Worm (Caenorhabditis elegans) whole organism, young adult: ENCODE results near the gene set-1.

Source experiments
- F10E7.11 ChIP-seq: sonication (generic microtip); optimal IDR thresholded peaks from 2 replicates; lab custom pipeline; 2017; ENCODE audit warnings: mild to moderate bottlenecking, missing genetic modification characterization, moderate library complexity, missing compliant biosample characterization
- F37B4.10 ChIP-seq: fragments of 200-800 bp; sonication (Bioruptor generic); IDR thresholded peaks from 2 replicates; pipeline ENCODE4 v1.3.6; 2022; ENCODE audit warnings: missing genetic modification characterization, missing compliant biosample characterization
- F39B2.1 ChIP-seq: fragments of 200-800 bp; sonication (Bioruptor generic); IDR thresholded peaks from 2 replicates; pipeline ENCODE4 v1.3.6; 2022; ENCODE audit warnings: missing genetic modification reagents, missing genetic modification characterization, missing compliant biosample characterization
- F52B5.7 ChIP-seq: sonication (generic microtip); optimal IDR thresholded peaks from 2 replicates; lab custom pipeline; 2016; ENCODE audit warnings: mild to moderate bottlenecking, missing genetic modification characterization, missing compliant biosample characterization
- K11D2.4 ChIP-seq: fragments of 200-800 bp; sonication (Bioruptor generic); IDR thresholded peaks from 2 replicates; pipeline ENCODE4 v1.3.6; 2022; ENCODE audit warnings: missing genetic modification reagents, missing genetic modification characterization, missing compliant biosample characterization
- K12H6.12 ChIP-seq: fragments of 200-800 bp; sonication (Bioruptor generic); optimal IDR thresholded peaks from 2 replicates; lab custom pipeline; 2018; ENCODE audit warnings: mild to moderate bottlenecking, missing genetic modification characterization, missing compliant biosample characterization
- T07F8.4 ChIP-seq: sonication (generic microtip); optimal IDR thresholded peaks from 2 replicates; lab custom pipeline; 2016; ENCODE audit warnings: mild to moderate bottlenecking, missing genetic modification characterization, moderate library complexity, missing compliant biosample characterization
- Y53G8AR.9 ChIP-seq: fragments of 200-800 bp; sonication (Bioruptor generic); conservative IDR thresholded peaks from 2 replicates; pipeline ENCODE4 v1.3.6; 2022; ENCODE audit warnings: missing genetic modification reagents, missing genetic modification characterization, missing compliant biosample characterization
- akir-1 ChIP-seq: fragments of 200-800 bp; sonication (Bioruptor generic); optimal IDR thresholded peaks from 2 replicates; lab custom pipeline; 2018; ENCODE audit warnings: mild to moderate bottlenecking, missing genetic modification characterization, moderate library complexity, missing compliant biosample characterization
- aptf-2 ChIP-seq: fragments of 200-800 bp; sonication (Bioruptor generic); conservative IDR thresholded peaks from 2 replicates; pipeline ENCODE4 v1.3.6; 2022; ENCODE audit warnings: missing genetic modification reagents, missing genetic modification characterization, missing compliant biosample characterization
- athp-1 ChIP-seq: sonication (generic microtip); optimal IDR thresholded peaks from 2 replicates; lab custom pipeline; 2017; ENCODE audit warnings: mild to moderate bottlenecking, missing genetic modification characterization, missing compliant biosample characterization
- attf-5 ChIP-seq: fragments of 200-800 bp; sonication (Bioruptor generic); optimal IDR thresholded peaks from 2 replicates; lab custom pipeline; 2018; ENCODE audit warnings: mild to moderate bottlenecking, missing genetic modification characterization, missing compliant biosample characterization
- bed-1 ChIP-seq: fragments of 200-800 bp; sonication (Bioruptor generic); IDR thresholded peaks from 2 replicates; pipeline ENCODE4 v1.3.6; 2022; ENCODE audit warnings: missing genetic modification reagents, missing genetic modification characterization, missing compliant biosample characterization
- bed-2 ChIP-seq: fragments of 200-800 bp; sonication (Bioruptor generic); IDR thresholded peaks from 2 replicates; pipeline ENCODE4 v1.3.6; 2022; ENCODE audit warnings: missing genetic modification reagents, missing genetic modification characterization, missing compliant biosample characterization
- cebp-1 ChIP-seq, 2 experiments: fragments of 200-800 bp in 1 of 2; sonication (Bioruptor generic) in 1 of 2; sonication (generic microtip) in 1 of 2; IDR thresholded peaks in 1 of 2; optimal IDR thresholded peaks in 1 of 2; 2 replicates each; pipeline versions ENCODE4 v1.3.6 to Lab custom; 2017 to 2022; ENCODE audit warnings: missing compliant biosample characterization in 2 of 2, missing genetic modification characterization in 2 of 2, mild to moderate bottlenecking in 1 of 2, missing genetic modification reagents in 1 of 2, moderate library complexity in 1 of 2
- cebp-2 ChIP-seq: fragments of 200-800 bp; sonication (Bioruptor generic); IDR thresholded peaks from 2 replicates; pipeline ENCODE4 v1.3.6; 2022; ENCODE audit warnings: missing genetic modification characterization, missing compliant biosample characterization
- die-1 ChIP-seq: sonication (generic microtip); optimal IDR thresholded peaks from 2 replicates; lab custom pipeline; 2016; ENCODE audit warnings: missing genotype, mild to moderate bottlenecking, missing genetic modification characterization, missing compliant biosample characterization
- dpff-1 ChIP-seq: sonication (generic microtip); optimal IDR thresholded peaks from 2 replicates; lab custom pipeline; 2017; ENCODE audit warnings: mild to moderate bottlenecking, missing genetic modification characterization, missing compliant biosample characterization
- dpl-1 ChIP-seq: fragments of 150-350 bp; optimal IDR thresholded peaks from 2 replicates; lab custom pipeline; 2014; ENCODE audit warnings: missing biosample characterization, missing genetic modification reagents, missing genetic modification characterization
- gei-17 ChIP-seq: fragments of 200-800 bp; sonication (Bioruptor generic); optimal IDR thresholded peaks from 2 replicates; lab custom pipeline; 2018; ENCODE audit warnings: mild to moderate bottlenecking, missing genetic modification characterization, missing compliant biosample characterization
- hlh-12 ChIP-seq: sonication (generic microtip); optimal IDR thresholded peaks from 2 replicates; lab custom pipeline; 2016; ENCODE audit warnings: missing genetic modification characterization, missing compliant biosample characterization
- hlh-26 ChIP-seq: fragments of 200-800 bp; sonication (Bioruptor generic); conservative IDR thresholded peaks from 2 replicates; pipeline ENCODE4 v1.3.6; 2022; ENCODE audit warnings: missing genetic modification reagents, missing genetic modification characterization, missing compliant biosample characterization
- lin-40 ChIP-seq: sonication (generic microtip); optimal IDR thresholded peaks from 2 replicates; lab custom pipeline; 2016; ENCODE audit warnings: missing genetic modification characterization, mild to moderate bottlenecking, missing compliant biosample characterization, missing genotype, missing genetic modification reagents
- lin-54 ChIP-seq: fragments of 200-800 bp; sonication (Bioruptor generic); optimal IDR thresholded peaks from 2 replicates; lab custom pipeline; 2018; ENCODE audit warnings: mild to moderate bottlenecking, missing genetic modification characterization, missing compliant biosample characterization
- lir-1 ChIP-seq: fragments of 200-800 bp; sonication (Bioruptor generic); conservative IDR thresholded peaks from 2 replicates; pipeline ENCODE4 v1.3.6; 2022; ENCODE audit warnings: missing genetic modification reagents, missing genetic modification characterization, missing compliant biosample characterization
- madf-3 ChIP-seq: fragments of 200-800 bp; sonication (Bioruptor generic); IDR thresholded peaks from 2 replicates; pipeline ENCODE4 v1.3.6; 2022; ENCODE audit warnings: missing genetic modification reagents, missing genetic modification characterization, missing compliant biosample characterization
- madf-8 ChIP-seq: fragments of 200-800 bp; sonication (Bioruptor generic); conservative IDR thresholded peaks from 2 replicates; pipeline ENCODE4 v1.3.6; 2022; ENCODE audit warnings: missing genetic modification reagents, missing genetic modification characterization, missing compliant biosample characterization
- mcd-1 ChIP-seq: fragments of 200-800 bp; sonication (Bioruptor generic); IDR thresholded peaks from 2 replicates; pipeline ENCODE4 v1.3.6; 2022; ENCODE audit warnings: missing genetic modification reagents, missing genetic modification characterization, missing compliant biosample characterization
- mes-4 ChIP-seq: sonication (generic microtip); optimal IDR thresholded peaks from 2 replicates; lab custom pipeline; 2016; ENCODE audit warnings: missing genotype, missing genetic modification characterization, missing compliant biosample characterization
- mxl-1 ChIP-seq: sonication (generic microtip); optimal IDR thresholded peaks from 2 replicates; lab custom pipeline; 2016; ENCODE audit warnings: missing genetic modification characterization, missing compliant biosample characterization
- nfya-1 ChIP-seq: sonication (generic microtip); optimal IDR thresholded peaks from 2 replicates; lab custom pipeline; 2017; ENCODE audit warnings: antibody characterized with exemption, missing compliant biosample characterization, missing genetic modification characterization, borderline replicate concordance; ENCODE audit not compliant: insufficient read depth
- nfyb-1 ChIP-seq: fragments of 200-800 bp; sonication (Bioruptor generic); IDR thresholded peaks from 2 replicates; pipeline ENCODE4 v1.3.6; 2022; ENCODE audit warnings: missing genetic modification reagents, missing genetic modification characterization, missing compliant biosample characterization
- nhr-120 ChIP-seq: fragments of 200-800 bp; sonication (Bioruptor generic); IDR thresholded peaks from 2 replicates; pipeline ENCODE4 v1.3.6; 2022; ENCODE audit warnings: missing genetic modification characterization, missing compliant biosample characterization
- pbrm-1 ChIP-seq: fragments of 200-800 bp; sonication (Bioruptor generic); IDR thresholded peaks from 2 replicates; pipeline ENCODE4 v1.3.6; 2022; ENCODE audit warnings: missing genetic modification reagents, missing genetic modification characterization, missing compliant biosample characterization
- sea-2 ChIP-seq: fragments of 200-800 bp; sonication (Bioruptor generic); IDR thresholded peaks from 2 replicates; pipeline ENCODE4 v1.3.6; 2022; ENCODE audit warnings: missing genetic modification characterization, missing compliant biosample characterization
- tlf-1 ChIP-seq: fragments of 200-800 bp; sonication (Bioruptor generic); optimal IDR thresholded peaks from 2 replicates; lab custom pipeline; 2018; ENCODE audit warnings: mild to moderate bottlenecking, missing genetic modification characterization, missing compliant biosample characterization
- zim-3 ChIP-seq: sonication (generic microtip); optimal IDR thresholded peaks from 2 replicates; lab custom pipeline; 2017; ENCODE audit warnings: mild to moderate bottlenecking, missing genetic modification characterization, moderate library complexity, missing compliant biosample characterization
- ztf-26 ChIP-seq: sonication (generic microtip); optimal IDR thresholded peaks from 2 replicates; lab custom pipeline; 2017; ENCODE audit warnings: missing genetic modification characterization, missing compliant biosample characterization
- ztf-3 ChIP-seq: fragments of 200-800 bp; sonication (Bioruptor generic); optimal IDR thresholded peaks from 2 replicates; lab custom pipeline; 2018; ENCODE audit warnings: mild to moderate bottlenecking, missing genetic modification characterization, missing compliant biosample characterization

Gene set-1

ce11 chrIII:6464113-6464571, 12.0 kb upstream of the set-1 start (continued):
- peak; percentile 88 for TF ChIP-seq madf-3 (GFP tag; lab: Robert Waterston, UW)
- TF ChIP-seq lir-1 (GFP tag; lab: Robert Waterston, UW) = peak; percentile 74
- TF ChIP-seq akir-1 = peak; percentile 62
- TF ChIP-seq aptf-2 = no peak
- no peak for TF ChIP-seq lin-40 (tag; lab: Kevin White, UChicago)
- TF ChIP-seq nfyb-1 (GFP tag; lab: Robert Waterston, UW) = peak; percentile 95
- TF ChIP-seq athp-1 (tag; lab: Kevin White, UChicago) = peak; percentile 80
- TF ChIP-seq ztf-3 = peak; percentile 40
- no peak for TF ChIP-seq F10E7.11 (tag; lab: Kevin White, UChicago)
- TF ChIP-seq sea-2 (GFP tag; lab: Robert Waterston, UW) = no peak
- no peak for TF ChIP-seq mxl-1 (tag; lab: Kevin White, UChicago)
- TF ChIP-seq F52B5.7 (tag; lab: Kevin White, UChicago) = peak; percentile 79
- TF ChIP-seq cebp-2 = 0 out of 2 replicates have a peak, but pooled peaks have one; percentile 78
- TF ChIP-seq attf-5 (GFP tag; lab: Kevin White, UChicago) = peak; percentile 95
- no peak for TF ChIP-seq dpff-1 (tag; lab: Kevin White, UChicago)
- TF ChIP-seq bed-2 = no peak
- TF ChIP-seq tlf-1 (GFP tag; lab: Kevin White, UChicago) = peak; percentile 89
- no peak for TF ChIP-seq nhr-120 (GFP tag; lab: Robert Waterston, UW)
- no peak for TF ChIP-seq bed-1 (GFP tag; lab: Robert Waterston, UW)
- TF ChIP-seq K11D2.4 = peak; percentile 86
- TF ChIP-seq nfya-1 = no peak
- peak; percentile 47 for TF ChIP-seq die-1 (tag; lab: Kevin White, UChicago)
- TF ChIP-seq pbrm-1 (GFP tag; lab: Robert Waterston, UW) = peak; percentile 93
- TF ChIP-seq F37B4.10 (GFP tag; lab: Robert Waterston, UW) = no peak
- peak; percentile 19 for TF ChIP-seq T07F8.4 (tag; lab: Kevin White, UChicago)
- TF ChIP-seq lin-54 = peak; percentile 92
- peak; percentile 73 for TF ChIP-seq madf-8 (GFP tag; lab: Robert Waterston, UW)
- peak; percentile 86 for TF ChIP-seq K12H6.12
- peak; percentile 94 for TF ChIP-seq cebp-1 (GFP tag; IDR thresholded peaks at IDR 0.05; lab: Robert Waterston, UW)
- TF ChIP-seq cebp-1 (tag; optimal IDR thresholded peaks at IDR 0.05; lab: Kevin White, UChicago) = peak; percentile 97
- no peak for TF ChIP-seq mes-4
- TF ChIP-seq ztf-26 = peak; percentile 90

- no peak for TF ChIP-seq madf-8 (GFP tag; lab: Robert Waterston, UW)
- no peak for TF ChIP-seq dpl-1 (GFP tag; lab: Kevin White, UChicago)
- no peak for TF ChIP-seq hlh-26
- TF ChIP-seq Y53G8AR.9 (GFP tag; lab: Robert Waterston, UW) = 0 out of 2 replicates have a peak, but pooled peaks have one; percentile 15
- no peak for TF ChIP-seq mcd-1
- no peak for TF ChIP-seq hlh-12
- TF ChIP-seq F39B2.1 (GFP tag; lab: Robert Waterston, UW) = no peak
- TF ChIP-seq gei-17 = no peak
- no peak for TF ChIP-seq zim-3 (tag; lab: Kevin White, UChicago)
Measured at ce11 chrIII:6463679-6464078, 11.5 kb upstream of the set-1 start, which contains the start of gene dlc-1. TSS of gene dlc-1 (minus strand) at chrIII:6463779.
